Fruit fly (Drosophila melanogaster) whole organism, wandering third instar larva: ENCODE results near the gene CG11756.

Source experiments
- Abd-B ChIP-seq: fragments of >200 bp; optimal IDR thresholded peaks from 2 replicates; lab custom pipeline; 2017; ENCODE audit warnings: missing biosample characterization, missing genetic modification characterization
- CrebA ChIP-seq: fragments of 200-800 bp; sonication (Bioruptor generic); optimal IDR thresholded peaks from 2 replicates; lab custom pipeline; 2016; ENCODE audit warnings: missing biosample characterization, mild to moderate bottlenecking, missing genetic modification characterization, borderline replicate concordance
- Hr78 ChIP-seq: fragments of >200 bp; optimal IDR thresholded peaks from 2 replicates; lab custom pipeline; 2017; ENCODE audit warnings: missing biosample characterization, missing genetic modification characterization
- Jra ChIP-seq: sonication (Bioruptor generic); optimal IDR thresholded peaks from 2 replicates; lab custom pipeline; 2016; ENCODE audit warnings: missing biosample characterization, missing genetic modification characterization
- Myc ChIP-seq: fragments of >200 bp; optimal IDR thresholded peaks from 2 replicates; lab custom pipeline; 2017
- OdsH ChIP-seq: fragments of 200-800 bp; sonication (Bioruptor generic); optimal IDR thresholded peaks from 2 replicates; lab custom pipeline; 2016; ENCODE audit warnings: missing biosample characterization, mild to moderate bottlenecking, missing genetic modification characterization
- ey ChIP-seq: fragments of 200-800 bp; sonication (Bioruptor generic); optimal IDR thresholded peaks from 2 replicates; lab custom pipeline; 2016; ENCODE audit warnings: missing biosample characterization, missing genetic modification characterization
- foxo ChIP-seq, 2 experiments: fragments of 200-800 bp; sonication (Bioruptor generic); optimal IDR thresholded peaks; 2 replicates in 1 of 2; 3 replicates in 1 of 2; lab custom pipeline; 2016 to 2017; ENCODE audit warnings: missing biosample characterization in 2 of 2, missing genetic modification characterization in 2 of 2
- h ChIP-seq: fragments of 200-800 bp; sonication (Bioruptor generic); optimal IDR thresholded peaks from 3 replicates; lab custom pipeline; 2016; ENCODE audit warnings: missing biosample characterization, mild to moderate bottlenecking, missing genetic modification characterization
- lola ChIP-seq: fragments of >200 bp; optimal IDR thresholded peaks from 2 replicates; lab custom pipeline; 2017; ENCODE audit warnings: missing biosample characterization, missing genetic modification characterization
- psq ChIP-seq: fragments of 200-800 bp; sonication (Bioruptor generic); optimal IDR thresholded peaks from 3 replicates; lab custom pipeline; 2017; ENCODE audit warnings: missing biosample characterization, mild to moderate bottlenecking, missing genetic modification characterization, moderate library complexity
- tai ChIP-seq: sonication (Bioruptor generic); optimal IDR thresholded peaks from 2 replicates; lab custom pipeline; 2016; ENCODE audit warnings: missing biosample characterization, missing genetic modification characterization
- usp ChIP-seq: fragments of >200 bp; optimal IDR thresholded peaks from 2 replicates; lab custom pipeline; 2017; ENCODE audit warnings: missing biosample characterization, missing genetic modification characterization

DNA sequence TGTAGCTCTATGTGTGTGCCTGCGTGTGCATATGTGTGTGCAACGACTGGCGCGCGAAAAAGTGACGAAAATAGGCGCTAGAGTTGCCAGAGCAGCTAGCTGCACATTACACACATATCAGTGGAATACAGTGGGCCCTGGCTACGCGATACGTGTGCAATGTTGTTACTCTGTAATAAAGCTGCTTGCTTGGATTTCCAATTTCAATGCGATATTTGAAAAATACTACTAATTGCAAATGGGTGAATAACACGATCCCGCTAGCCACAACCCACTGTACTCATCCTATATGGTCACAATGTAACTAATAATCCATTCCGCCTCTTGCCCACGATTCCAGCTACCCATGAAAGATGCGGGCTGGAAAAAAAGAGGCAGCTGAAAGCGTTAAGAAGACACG is 3.4 kb downstream of the CG11756 start:
- TF ChIP-seq psq (peak; percentile 81), h (GFP tag; lab: Kevin White, UChicago) (peak; percentile 95), Jra (GFP tag; lab: Kevin White, UChicago) (peak; percentile 71), OdsH (GFP tag; lab: Kevin White, UChicago) (peak; percentile 91), CrebA (GFP tag; lab: Kevin White, UChicago) (no peak), Hr78 (GFP tag; lab: Kevin White, UChicago) (no peak), Myc (lab: Kevin White, UChicago) (no peak), lola (no peak), Abd-B (GFP tag; lab: Kevin White, UChicago) (no peak), tai (GFP tag; lab: Kevin White, UChicago) (no peak), usp (GFP tag; lab: Kevin White, UChicago) (no peak), ey (peak; percentile 95), foxo (GFP tag; optimal IDR thresholded peaks at IDR 0.05; lab: Kevin White, UChicago) (peak; percentile 46 to 96)
